Fruit fly (Drosophila melanogaster) whole organism, prepupa: ENCODE measurements around the gene shams.

ENCODE experiments used
- CG11294 ChIP-seq: fragments of 200-800 bp; sonication (Bioruptor generic); IDR thresholded peaks from 2 replicates; pipeline ENCODE4 v1.3.6; 2022; ENCODE audit warnings: missing biosample characterization, missing genetic modification characterization
- CG15336 ChIP-seq: fragments of 200-800 bp; sonication (Bioruptor generic); IDR thresholded peaks from 2 replicates; pipeline ENCODE4 v1.3.6; 2022; ENCODE audit warnings: missing biosample characterization, missing genetic modification characterization
- CG1621 ChIP-seq: fragments of 200-800 bp; sonication (Bioruptor generic); optimal IDR thresholded peaks from 3 replicates; lab custom pipeline; 2018; ENCODE audit warnings: missing biosample characterization, mild to moderate bottlenecking, missing genetic modification characterization
- CG6854 ChIP-seq: fragments of 200-800 bp; sonication (Bioruptor generic); optimal IDR thresholded peaks from 2 replicates; lab custom pipeline; 2017; ENCODE audit warnings: missing biosample characterization, mild to moderate bottlenecking, missing genetic modification characterization
- CG7368 ChIP-seq: fragments of 200-800 bp; sonication (Bioruptor generic); optimal IDR thresholded peaks from 3 replicates; lab custom pipeline; 2016; ENCODE audit warnings: missing biosample characterization, missing genetic modification characterization
- Ets96B ChIP-seq: fragments of 200-800 bp; optimal IDR thresholded peaks from 2 replicates; lab custom pipeline; 2019; ENCODE audit warnings: missing biosample characterization, mild to moderate bottlenecking, missing genetic modification characterization, moderate library complexity
- eg ChIP-seq: fragments of 200-800 bp; sonication (Bioruptor generic); IDR thresholded peaks from 3 replicates; pipeline ENCODE4 v1.3.6; 2022; ENCODE audit warnings: missing biosample characterization, missing genetic modification characterization
- net ChIP-seq: fragments of 200-800 bp; sonication (Bioruptor generic); optimal IDR thresholded peaks from 3 replicates; lab custom pipeline; 2016; ENCODE audit warnings: missing biosample characterization, missing genetic modification characterization
- pdm3 ChIP-seq: fragments of 200-800 bp; sonication (Bioruptor generic); optimal IDR thresholded peaks from 3 replicates; lab custom pipeline; 2016; ENCODE audit warnings: missing biosample characterization, missing genetic modification characterization

dm6 chr3R:25039028-25039476, 35.4 kb downstream of the shams start, which contains the start of the genes Ythdf and bai:
- TF ChIP-seq pdm3, result no peak
- TF ChIP-seq CG11294 (GFP tag; lab: Robert Waterston, UW), result no peak
- no peak for TF ChIP-seq CG7368 (GFP tag; lab: Kevin White, UChicago)
- TF ChIP-seq net (GFP tag; lab: Kevin White, UChicago), result no peak
- TF ChIP-seq Ets96B (tag; lab: Kevin White, UChicago), result no peak
- no peak for TF ChIP-seq CG6854 (GFP tag; lab: Kevin White, UChicago)
- TF ChIP-seq CG15336 (GFP tag; lab: Robert Waterston, UW), result no peak
- no peak for TF ChIP-seq eg (GFP tag; lab: Robert Waterston, UW)
- TF ChIP-seq CG1621 (tag; lab: Kevin White, UChicago), result no peak
